Worm (Caenorhabditis elegans): ENCODE data around the gene rpl-26.

The rpl-26 gene

ce11 chrII:8561227-8561626 lies 41.4 kb upstream of the rpl-26 start, which contains the start of gene iff-2 (continued):
- no peak for TF ChIP-seq mel-28 (tag; optimal IDR thresholded peaks at IDR 0.05; ENCODE audit: borderline replicate concordance)
- peak; percentile 95 for TF ChIP-seq ztf-6 (GFP tag; IDR thresholded peaks at IDR 0.05)
- no peak; the same call in none of the 2 replicates for TF ChIP-seq dox-1 (GFP tag; IDR thresholded peaks at IDR 0.05)
- TF ChIP-seq pbrm-1 (GFP tag; IDR thresholded peaks at IDR 0.05) = peak; percentile 98
- TF ChIP-seq rcor-1 (GFP tag; IDR thresholded peaks at IDR 0.05) = peak; percentile 92
- peak; percentile 93 for TF ChIP-seq C17E4.6 (GFP tag; IDR thresholded peaks at IDR 0.05)
- TF ChIP-seq dpl-1 (GFP tag; optimal IDR thresholded peaks at IDR 0.05) = peak; percentile 73
- TF ChIP-seq T26A5.8 (tag; optimal IDR thresholded peaks at IDR 0.05) = no peak
- 0 out of 2 replicates have a peak, but pooled peaks have one; percentile 9 for TF ChIP-seq ztf-25 (GFP tag; IDR thresholded peaks at IDR 0.05)
- no peak for TF ChIP-seq sdz-38 (tag; optimal IDR thresholded peaks at IDR 0.05)
- 0 out of 2 replicates have a peak, but pooled peaks have one; percentile 58 for TF ChIP-seq egl-18 (GFP tag; IDR thresholded peaks at IDR 0.05)
- no peak for TF ChIP-seq nhr-179 (tag; optimal IDR thresholded peaks at IDR 0.05)
- TF ChIP-seq nhr-27 (tag; optimal IDR thresholded peaks at IDR 0.05) = peak; percentile 62
- TF ChIP-seq nhr-90 (tag; optimal IDR thresholded peaks at IDR 0.05) = peak; percentile 95
- peak; percentile 96 for TF ChIP-seq let-526 (GFP tag; IDR thresholded peaks at IDR 0.05)
- no peak for TF ChIP-seq sea-2 (GFP tag; IDR thresholded peaks at IDR 0.05)
- peak; percentile 77; the same call in 1 of the 2 replicates for TF ChIP-seq Y56A3A.18 (GFP tag; IDR thresholded peaks at IDR 0.05)
- peak; percentile 92 for TF ChIP-seq Y95B8A.8 (GFP tag; IDR thresholded peaks at IDR 0.05)
- no peak for TF ChIP-seq lsl-1 (GFP tag; optimal IDR thresholded peaks at IDR 0.05)
- no peak for TF ChIP-seq rec-8 (tag; optimal IDR thresholded peaks at IDR 0.05)
- no peak for TF ChIP-seq dpff-1 (tag; optimal IDR thresholded peaks at IDR 0.05)
- TF ChIP-seq Y79H2A.3 (GFP tag; conservative IDR thresholded peaks at IDR 0.05) = no peak
- TF ChIP-seq athp-1 (tag; optimal IDR thresholded peaks at IDR 0.05) = peak; percentile 89
- TF ChIP-seq snpc-1.1 (tag; optimal IDR thresholded peaks at IDR 0.05; ENCODE audit: insufficient read depth) = peak; percentile 14
- TF ChIP-seq lin-54 (GFP tag; optimal IDR thresholded peaks at IDR 0.05) = peak; percentile 98
- no peak for TF ChIP-seq lin-26 (GFP tag; IDR thresholded peaks at IDR 0.05)
- peak; percentile 18 for TF ChIP-seq snpc-3.4 (tag; optimal IDR thresholded peaks at IDR 0.05)
- TF ChIP-seq hlh-12 (tag; optimal IDR thresholded peaks at IDR 0.05) = no peak
- TF ChIP-seq attf-3 (GFP tag; conservative IDR thresholded peaks at IDR 0.05) = peak; percentile 85
- peak; percentile 93 for TF ChIP-seq somi-1 (GFP tag; optimal IDR thresholded peaks at IDR 0.05)
- no peak for TF ChIP-seq sptf-2 (GFP tag; optimal IDR thresholded peaks at IDR 0.05)
- peak; percentile 95 for TF ChIP-seq C06A6.2 (GFP tag; conservative IDR thresholded peaks at IDR 0.05)
- TF ChIP-seq nhr-120 (GFP tag; IDR thresholded peaks at IDR 0.05) = peak; percentile 80; the same call in 1 of the 2 replicates
- TF ChIP-seq madf-10 (tag; optimal IDR thresholded peaks at IDR 0.05) = peak; percentile 95
- TF ChIP-seq Y53G8AR.9 (GFP tag; conservative IDR thresholded peaks at IDR 0.05) = peak; percentile 98
- peak; percentile 99 for TF ChIP-seq let-607 (tag; optimal IDR thresholded peaks at IDR 0.05)
- TF ChIP-seq F52B5.7 (tag; optimal IDR thresholded peaks at IDR 0.05) = peak; percentile 85
- no peak for TF ChIP-seq mxl-1 (tag; optimal IDR thresholded peaks at IDR 0.05)
- TF ChIP-seq ztf-3 (GFP tag; optimal IDR thresholded peaks at IDR 0.05) = peak; percentile 93
- TF ChIP-seq tbp1 (GFP tag; optimal IDR thresholded peaks at IDR 0.05) = peak; percentile 78
- TF ChIP-seq fkh-3 (tag; optimal IDR thresholded peaks at IDR 0.05) = no peak
- TF ChIP-seq nhr-80 (tag; optimal IDR thresholded peaks at IDR 0.05) = peak; percentile 100
- TF ChIP-seq egrh-3 (GFP tag; IDR thresholded peaks at IDR 0.05) = no peak
- TF ChIP-seq hsf-1 (GFP tag; IDR thresholded peaks at IDR 0.05) = 0 out of 2 replicates have a peak, but pooled peaks have one; percentile 53
- TF ChIP-seq tbx-9 (tag; optimal IDR thresholded peaks at IDR 0.05; ENCODE audit: borderline replicate concordance) = no peak
- TF ChIP-seq mcd-1 (GFP tag; IDR thresholded peaks at IDR 0.05) = peak; percentile 100
- TF ChIP-seq aptf-3 (GFP tag; IDR thresholded peaks at IDR 0.05) = no peak
- peak; percentile 95 for TF ChIP-seq F23B12.7 (tag; optimal IDR thresholded peaks at IDR 0.05; ENCODE audit: insufficient read depth)
- peak; percentile 64 for TF ChIP-seq ceh-91 (GFP tag; IDR thresholded peaks at IDR 0.05)

Data from whole organism, young adult.